Worm (Caenorhabditis elegans) whole organism, L2 larva: ENCODE results near the gene hlh-30.

ENCODE experiments used
- C34F6.9 ChIP-seq: fragments of 150-350 bp; optimal IDR thresholded peaks from 2 replicates; lab custom pipeline; 2014; ENCODE audit warnings: missing biosample characterization, missing genetic modification characterization
- R02D3.7 ChIP-seq: fragments of 150-350 bp; optimal IDR thresholded peaks from 2 replicates; lab custom pipeline; 2014; ENCODE audit warnings: missing biosample characterization, missing genetic modification characterization
- ZK546.5 ChIP-seq: sonication (generic microtip); optimal IDR thresholded peaks from 2 replicates; lab custom pipeline; 2017; ENCODE audit warnings: missing biosample characterization, missing genetic modification characterization
- aly-2 ChIP-seq: fragments of 150-350 bp; optimal IDR thresholded peaks from 2 replicates; lab custom pipeline; 2014; ENCODE audit warnings: missing biosample characterization, missing genetic modification characterization
- ama-1 ChIP-seq: fragments of 150-350 bp; optimal IDR thresholded peaks from 2 replicates; lab custom pipeline; 2018; ENCODE audit warnings: inconsistent platforms
- ceh-16 ChIP-seq: fragments of 150-350 bp; optimal IDR thresholded peaks from 2 replicates; lab custom pipeline; 2014; ENCODE audit warnings: missing biosample characterization, missing genetic modification characterization
- ceh-82 ChIP-seq: fragments of 150-350 bp; optimal IDR thresholded peaks from 2 replicates; lab custom pipeline; 2014; ENCODE audit warnings: missing biosample characterization, missing genetic modification characterization
- egl-27 ChIP-seq: sonication (generic microtip); optimal IDR thresholded peaks from 3 replicates; lab custom pipeline; 2017; ENCODE audit warnings: missing biosample characterization, missing genetic modification reagents, missing genetic modification characterization
- elt-3 ChIP-seq: sonication (generic microtip); optimal IDR thresholded peaks from 2 replicates; lab custom pipeline; 2017; ENCODE audit warnings: missing biosample characterization, missing genetic modification characterization
- fos-1 ChIP-seq: fragments of 150-350 bp; optimal IDR thresholded peaks from 2 replicates; lab custom pipeline; 2014; ENCODE audit warnings: missing biosample characterization, missing genetic modification characterization
- gmeb-1 ChIP-seq: fragments of 150-350 bp; optimal IDR thresholded peaks from 2 replicates; lab custom pipeline; 2014; ENCODE audit warnings: missing biosample characterization, missing genetic modification characterization
- lin-11 ChIP-seq: fragments of 150-350 bp; sonication (generic microtip); optimal IDR thresholded peaks from 2 replicates; lab custom pipeline; 2014; ENCODE audit warnings: missing biosample characterization, missing genetic modification characterization, inconsistent platforms, mixed read lengths
- lin-13 ChIP-seq: fragments of 150-350 bp; optimal IDR thresholded peaks from 2 replicates; lab custom pipeline; 2014; ENCODE audit warnings: missing biosample characterization, missing genetic modification reagents, missing genetic modification characterization
- lin-39 ChIP-seq: fragments of 150-350 bp; optimal IDR thresholded peaks from 2 replicates; lab custom pipeline; 2014; ENCODE audit warnings: missing biosample characterization, missing genetic modification reagents, missing genetic modification characterization
- lsy-2 ChIP-seq, 2 experiments: fragments of 150-350 bp in 1 of 2; sonication (generic microtip) in 1 of 2; optimal IDR thresholded peaks; 2 replicates each; lab custom pipeline; 2014 to 2017; ENCODE audit warnings: missing biosample characterization in 2 of 2, missing genetic modification characterization in 2 of 2
- mbf-1 ChIP-seq: sonication (generic microtip); optimal IDR thresholded peaks from 2 replicates; lab custom pipeline; 2017; ENCODE audit warnings: missing biosample characterization, missing genetic modification characterization
- nhr-11 ChIP-seq: fragments of 150-350 bp; optimal IDR thresholded peaks from 2 replicates; lab custom pipeline; 2014; ENCODE audit warnings: missing biosample characterization, missing genetic modification characterization
- nhr-12 ChIP-seq: fragments of 150-350 bp; optimal IDR thresholded peaks from 2 replicates; lab custom pipeline; 2014; ENCODE audit warnings: missing biosample characterization, missing genetic modification characterization
- nhr-23 ChIP-seq: fragments of 150-350 bp; optimal IDR thresholded peaks from 2 replicates; lab custom pipeline; 2014; ENCODE audit warnings: missing biosample characterization, missing genetic modification reagents, missing genetic modification characterization
- nhr-237 ChIP-seq: fragments of 150-350 bp; optimal IDR thresholded peaks from 2 replicates; lab custom pipeline; 2014; ENCODE audit warnings: missing biosample characterization, missing genetic modification characterization
- nhr-25 ChIP-seq: fragments of 150-350 bp; sonication (generic microtip); optimal IDR thresholded peaks from 3 replicates; lab custom pipeline; 2014; ENCODE audit warnings: missing biosample characterization, missing genetic modification characterization
- nhr-6 ChIP-seq: fragments of 150-350 bp; optimal IDR thresholded peaks from 2 replicates; lab custom pipeline; 2014; ENCODE audit warnings: missing biosample characterization, missing genetic modification characterization
- nhr-77 ChIP-seq: fragments of 150-350 bp; optimal IDR thresholded peaks from 2 replicates; lab custom pipeline; 2014; ENCODE audit warnings: missing biosample characterization, missing genetic modification characterization
- peb-1 ChIP-seq: fragments of 150-350 bp; optimal IDR thresholded peaks from 2 replicates; lab custom pipeline; 2014; ENCODE audit warnings: missing biosample characterization, missing genetic modification characterization
- sem-4 ChIP-seq: fragments of 150-350 bp; optimal IDR thresholded peaks from 2 replicates; lab custom pipeline; 2014; ENCODE audit warnings: missing biosample characterization, missing genetic modification reagents, missing genetic modification characterization
- skn-1 ChIP-seq: sonication (generic microtip); optimal IDR thresholded peaks from 2 replicates; lab custom pipeline; 2017; ENCODE audit warnings: missing biosample characterization, missing genetic modification characterization
- sma-3 ChIP-seq: sonication (generic microtip); optimal IDR thresholded peaks from 2 replicates; lab custom pipeline; 2016; ENCODE audit warnings: missing genetic modification reagents, missing genetic modification characterization, missing compliant biosample characterization
- sma-9 ChIP-seq, 2 experiments: fragments of 150-350 bp in 1 of 2; sonication (generic microtip) in 1 of 2; optimal IDR thresholded peaks; 2 replicates each; lab custom pipeline; 2014 to 2016; ENCODE audit warnings: missing genetic modification characterization in 2 of 2, mild to moderate bottlenecking in 1 of 2, missing biosample characterization in 1 of 2, missing compliant biosample characterization in 1 of 2, missing genetic modification reagents in 1 of 2, moderate library complexity in 1 of 2
- snpc-4 ChIP-seq: fragments of 150-350 bp; optimal IDR thresholded peaks from 2 replicates; lab custom pipeline; 2014; ENCODE audit warnings: missing biosample characterization, missing genetic modification characterization
- unc-39 ChIP-seq: fragments of 150-350 bp; optimal IDR thresholded peaks from 2 replicates; lab custom pipeline; 2014; ENCODE audit warnings: missing biosample characterization, missing genetic modification characterization
- unc-55 ChIP-seq: fragments of 150-350 bp; sonication (generic microtip); optimal IDR thresholded peaks from 3 replicates; lab custom pipeline; 2014; ENCODE audit warnings: missing biosample characterization, missing genetic modification reagents, missing genetic modification characterization
- unc-62 ChIP-seq: fragments of 150-350 bp; optimal IDR thresholded peaks from 2 replicates; lab custom pipeline; 2014; ENCODE audit warnings: missing biosample characterization, missing genetic modification reagents, missing genetic modification characterization
- zag-1 ChIP-seq: fragments of 150-350 bp; optimal IDR thresholded peaks from 2 replicates; lab custom pipeline; 2014; ENCODE audit warnings: missing biosample characterization, missing genetic modification characterization
- ztf-11 ChIP-seq: sonication (generic microtip); optimal IDR thresholded peaks from 2 replicates; lab custom pipeline; 2017; ENCODE audit warnings: missing biosample characterization, missing genetic modification characterization

Gene hlh-30

ce11 chrIV:4072027-4072426 lies 37.3 kb upstream of the hlh-30 start, which contains the start of gene pqn-75:
TSS of gene pqn-75 (plus strand) at chrIV:4072327.
- TF ChIP-seq nhr-25 (no peak), aly-2 (tag; lab: Kevin White, UChicago) (no peak), ztf-11 (tag; lab: Kevin White, UChicago) (no peak), egl-27 (tag; lab: Kevin White, UChicago) (no peak), nhr-237 (no peak), nhr-11 (tag; lab: Kevin White, UChicago) (no peak), ceh-16 (tag; lab: Kevin White, UChicago) (no peak), sem-4 (no peak), nhr-23 (no peak)

ce11 chrIV:4070810-4071209 lies 36.1 kb upstream of the hlh-30 start:
- TF ChIP-seq peb-1 (tag; lab: Kevin White, UChicago) (no peak), unc-62 (GFP tag; lab: Kevin White, UChicago) (no peak), fos-1 (tag; lab: Kevin White, UChicago) (no peak), mbf-1 (tag; lab: Kevin White, UChicago) (no peak), elt-3 (tag; lab: Kevin White, UChicago) (no peak), lin-11 (tag; lab: Kevin White, UChicago) (no peak), C34F6.9 (no peak), R02D3.7 (no peak), nhr-77 (tag; lab: Kevin White, UChicago) (no peak), nhr-25 (no peak)

ce11 chrIV:4068480-4068879 lies 33.7 kb upstream of the hlh-30 start, which contains the start of gene fbxb-55:
TSS of gene fbxb-55 (plus strand) at chrIV:4068780.
- TF ChIP-seq unc-62 (GFP tag; lab: Kevin White, UChicago) (no peak), unc-55 (GFP tag; lab: Kevin White, UChicago) (no peak), peb-1 (tag; lab: Kevin White, UChicago) (no peak), ceh-16 (tag; lab: Kevin White, UChicago) (no peak), sma-9 (GFP tag; optimal IDR thresholded peaks at IDR 0.05; lab: Kevin White, UChicago) (no peak), sma-9 (tag; optimal IDR thresholded peaks at IDR 0.05; lab: Kevin White, UChicago) (no peak), R02D3.7 (no peak), lin-39 (no peak), unc-39 (no peak), ZK546.5 (tag; lab: Kevin White, UChicago) (no peak), aly-2 (tag; lab: Kevin White, UChicago) (no peak), ztf-11 (tag; lab: Kevin White, UChicago) (no peak)

ce11 chrIV:4067336-4067735 lies 32.6 kb upstream of the hlh-30 start:
- TF ChIP-seq gmeb-1, result no peak
- TF ChIP-seq ceh-82 (tag; lab: Kevin White, UChicago), result no peak
- TF ChIP-seq lin-39, result no peak
- TF ChIP-seq fos-1 (tag; lab: Kevin White, UChicago), result no peak
- no peak for TF ChIP-seq ama-1 (lab: Kevin White, UChicago)
- no peak for TF ChIP-seq C34F6.9
- no peak for TF ChIP-seq nhr-12 (tag; lab: Kevin White, UChicago)
- no peak for TF ChIP-seq ztf-11 (tag; lab: Kevin White, UChicago)
- no peak for TF ChIP-seq skn-1 (tag; lab: Kevin White, UChicago)
- TF ChIP-seq, all 48 proteins: peak for 0

ce11 chrIV:4063573-4063972 lies 28.8 kb upstream of the hlh-30 start, which contains the start of gene ilys-6:
TSS of gene ilys-6 (minus strand) at chrIV:4063673.
- TF ChIP-seq fos-1 (tag; lab: Kevin White, UChicago) (no peak), zag-1 (no peak), lsy-2 (tag; optimal IDR thresholded peaks at IDR 0.05; lab: Kevin White, UChicago) (no peak), unc-62 (GFP tag; lab: Kevin White, UChicago) (no peak)
- TF ChIP-seq, all 48 proteins: peak for 0

- TF ChIP-seq snpc-4 (no peak), unc-62 (GFP tag; lab: Kevin White, UChicago) (no peak), R02D3.7 (no peak), lin-13 (GFP tag; lab: Kevin White, UChicago) (no peak), mbf-1 (tag; lab: Kevin White, UChicago) (no peak), skn-1 (tag; lab: Kevin White, UChicago) (no peak), sma-3 (GFP tag; lab: Kevin White, UChicago) (no peak), nhr-6 (tag; lab: Kevin White, UChicago) (no peak), nhr-25 (no peak), nhr-77 (tag; lab: Kevin White, UChicago) (no peak)
- TF ChIP-seq, all 48 proteins: peak for 0
These were observed 20.5 kb upstream of the hlh-30 start for ce11 chrIV:4055297-4055696.
